Worm (Caenorhabditis elegans): Measurements from ENCODE around the gene madd-3.

madd-3 gene

DNA sequence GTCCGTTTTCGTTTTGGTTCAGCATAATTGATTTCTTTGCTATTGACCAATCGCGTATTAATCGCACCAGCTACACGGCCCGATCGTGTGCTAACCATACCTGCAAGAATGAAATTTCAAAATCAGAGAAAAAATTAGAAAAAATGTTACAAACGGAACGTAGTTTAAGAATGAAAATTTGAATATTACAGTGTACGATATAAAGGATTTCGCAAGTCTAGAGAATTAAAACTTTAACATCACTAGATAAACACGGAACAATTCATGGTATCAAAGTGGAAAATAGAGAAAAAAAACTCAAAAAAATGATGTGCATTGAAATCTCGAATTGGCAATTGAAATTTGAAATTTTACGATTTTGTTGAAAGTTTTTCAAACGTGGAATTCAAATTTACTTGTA is at the start of gene madd-3:
TSS of gene madd-3 (minus strand) at position 101 of the 400 bp plus-strand sequence.
- no peak for TF ChIP-seq ets-7 (tag; optimal IDR thresholded peaks at IDR 0.05)
- no peak for TF ChIP-seq aly-1 (tag; optimal IDR thresholded peaks at IDR 0.05)
- no peak for TF ChIP-seq B0310.2 (tag; optimal IDR thresholded peaks at IDR 0.05)
- TF ChIP-seq scrt-1 (GFP tag; IDR thresholded peaks at IDR 0.05) = no peak
- TF ChIP-seq ceh-13 (GFP tag; optimal IDR thresholded peaks at IDR 0.05) = no peak
- no peak for TF ChIP-seq ama-1 (optimal IDR thresholded peaks at IDR 0.05)
- no peak for TF ChIP-seq hmg-4 (GFP tag; optimal IDR thresholded peaks at IDR 0.05)
- TF ChIP-seq hmbx-1 (tag; optimal IDR thresholded peaks at IDR 0.05) = no peak
- TF ChIP-seq flt-1 (GFP tag; IDR thresholded peaks at IDR 0.05) = no peak
- no peak for TF ChIP-seq ceh-36 (tag; optimal IDR thresholded peaks at IDR 0.05)
- TF ChIP-seq F13C5.2 (tag; optimal IDR thresholded peaks at IDR 0.05) = no peak
- no peak for TF ChIP-seq tbx-11 (GFP tag; IDR thresholded peaks at IDR 0.05)

DNA sequence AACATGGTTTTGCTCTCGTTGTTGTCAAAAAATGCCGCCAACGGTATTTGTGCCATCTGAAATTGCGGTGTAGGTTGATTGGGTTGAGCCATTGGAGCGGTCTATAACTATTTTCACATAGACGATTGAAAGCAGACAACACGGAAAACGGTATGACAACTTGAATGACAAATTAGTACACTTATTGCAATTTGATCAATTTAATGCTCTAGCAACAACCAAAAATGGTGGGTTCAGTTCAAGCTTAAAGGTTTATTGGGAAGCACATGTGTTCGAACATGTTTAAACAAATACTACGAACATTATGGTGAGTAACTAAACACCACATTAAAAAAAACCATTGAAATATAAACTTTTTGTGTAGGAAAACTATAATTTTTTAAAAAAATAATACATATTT is 43.9 kb upstream of the madd-3 start, which contains the start of gene sel-7:
TSS of gene sel-7 (minus strand) at position 101 of the 400 bp plus-strand sequence.
- no peak for TF ChIP-seq F13C5.2 (tag; optimal IDR thresholded peaks at IDR 0.05)
- no peak for TF ChIP-seq B0310.2 (tag; optimal IDR thresholded peaks at IDR 0.05)
- no peak for TF ChIP-seq aly-1 (tag; optimal IDR thresholded peaks at IDR 0.05)
- no peak for TF ChIP-seq ceh-13 (GFP tag; optimal IDR thresholded peaks at IDR 0.05)
- no peak for TF ChIP-seq hmg-4 (GFP tag; optimal IDR thresholded peaks at IDR 0.05)
- no peak for TF ChIP-seq ceh-36 (tag; optimal IDR thresholded peaks at IDR 0.05)
- TF ChIP-seq tra-4 (tag; optimal IDR thresholded peaks at IDR 0.05) = no peak
- no peak for TF ChIP-seq tbx-11 (GFP tag; IDR thresholded peaks at IDR 0.05)
- no peak for TF ChIP-seq flt-1 (GFP tag; IDR thresholded peaks at IDR 0.05)
- TF ChIP-seq pes-1 (GFP tag; IDR thresholded peaks at IDR 0.05) = no peak
- no peak for TF ChIP-seq tbx-37 (GFP tag; conservative IDR thresholded peaks at IDR 0.05)
- no peak for TF ChIP-seq scrt-1 (GFP tag; IDR thresholded peaks at IDR 0.05)

DNA sequence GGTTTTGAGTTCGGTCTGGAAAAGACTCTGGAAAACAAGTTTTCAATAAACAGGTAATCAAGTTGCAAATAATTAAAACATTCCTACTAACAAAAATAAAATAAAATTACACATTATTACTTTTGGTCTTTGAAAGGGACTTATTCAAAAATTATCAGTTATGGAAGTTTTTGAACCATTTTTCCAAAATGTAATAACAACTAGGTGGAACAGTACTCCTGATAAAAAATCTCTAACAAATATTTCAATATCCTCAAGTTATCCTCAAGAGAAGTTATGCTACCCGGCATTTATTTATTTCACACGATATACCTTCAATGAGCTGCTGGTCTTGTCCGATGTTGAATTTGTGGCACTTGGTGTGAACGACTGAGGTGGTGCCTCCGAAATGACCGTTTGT is 43.3 kb upstream of the madd-3 start:
- TF ChIP-seq scrt-1 (GFP tag; IDR thresholded peaks at IDR 0.05) = no peak
- TF ChIP-seq aly-1 (tag; optimal IDR thresholded peaks at IDR 0.05) = no peak
- TF ChIP-seq ceh-36 (tag; optimal IDR thresholded peaks at IDR 0.05) = no peak
- TF ChIP-seq tbx-37 (GFP tag; conservative IDR thresholded peaks at IDR 0.05) = no peak
- no peak for TF ChIP-seq ama-1 (optimal IDR thresholded peaks at IDR 0.05)
- TF ChIP-seq ets-7 (tag; optimal IDR thresholded peaks at IDR 0.05) = no peak
- TF ChIP-seq tbx-11 (GFP tag; IDR thresholded peaks at IDR 0.05) = no peak
- no peak for TF ChIP-seq hmbx-1 (tag; optimal IDR thresholded peaks at IDR 0.05)
- TF ChIP-seq hmg-4 (GFP tag; optimal IDR thresholded peaks at IDR 0.05) = no peak
- TF ChIP-seq B0310.2 (tag; optimal IDR thresholded peaks at IDR 0.05) = no peak
- TF ChIP-seq tra-4 (tag; optimal IDR thresholded peaks at IDR 0.05) = no peak
- TF ChIP-seq F13C5.2 (tag; optimal IDR thresholded peaks at IDR 0.05) = no peak
- no peak for TF ChIP-seq sea-1 (GFP tag; conservative IDR thresholded peaks at IDR 0.05)
- TF ChIP-seq ceh-13 (GFP tag; optimal IDR thresholded peaks at IDR 0.05) = no peak

DNA sequence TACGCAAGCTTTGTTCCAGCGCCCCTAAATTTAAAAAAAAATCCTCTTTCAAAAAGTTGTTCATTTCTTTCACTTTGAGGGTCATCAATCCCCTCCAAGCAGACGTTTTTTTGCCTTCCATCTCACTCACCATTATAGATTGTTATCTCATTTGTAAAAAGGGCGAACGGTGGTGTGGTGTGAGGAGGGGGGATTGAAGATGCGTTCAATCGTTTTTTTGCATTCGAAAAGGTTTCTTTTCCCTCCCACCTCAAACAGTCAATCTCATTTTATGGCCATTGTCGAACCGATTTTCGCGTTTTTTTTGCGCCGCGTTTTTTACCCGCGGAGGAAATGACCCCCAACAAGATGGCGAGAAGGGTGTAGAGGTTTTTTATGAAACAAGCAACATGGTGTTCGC is 42.4 kb upstream of the madd-3 start:
- TF ChIP-seq hmg-4 (GFP tag; optimal IDR thresholded peaks at IDR 0.05) (no peak), scrt-1 (GFP tag; IDR thresholded peaks at IDR 0.05) (no peak), ceh-36 (tag; optimal IDR thresholded peaks at IDR 0.05) (no peak), ceh-13 (GFP tag; optimal IDR thresholded peaks at IDR 0.05) (no peak), F13C5.2 (tag; optimal IDR thresholded peaks at IDR 0.05) (no peak), tbx-11 (GFP tag; IDR thresholded peaks at IDR 0.05) (no peak), tbx-37 (GFP tag; conservative IDR thresholded peaks at IDR 0.05) (no peak), tra-4 (tag; optimal IDR thresholded peaks at IDR 0.05) (no peak), pes-1 (GFP tag; IDR thresholded peaks at IDR 0.05) (no peak), sea-1 (GFP tag; conservative IDR thresholded peaks at IDR 0.05) (no peak), hnd-1 (tag; optimal IDR thresholded peaks at IDR 0.05) (no peak), hmbx-1 (tag; optimal IDR thresholded peaks at IDR 0.05) (no peak), flt-1 (GFP tag; IDR thresholded peaks at IDR 0.05) (no peak)

DNA sequence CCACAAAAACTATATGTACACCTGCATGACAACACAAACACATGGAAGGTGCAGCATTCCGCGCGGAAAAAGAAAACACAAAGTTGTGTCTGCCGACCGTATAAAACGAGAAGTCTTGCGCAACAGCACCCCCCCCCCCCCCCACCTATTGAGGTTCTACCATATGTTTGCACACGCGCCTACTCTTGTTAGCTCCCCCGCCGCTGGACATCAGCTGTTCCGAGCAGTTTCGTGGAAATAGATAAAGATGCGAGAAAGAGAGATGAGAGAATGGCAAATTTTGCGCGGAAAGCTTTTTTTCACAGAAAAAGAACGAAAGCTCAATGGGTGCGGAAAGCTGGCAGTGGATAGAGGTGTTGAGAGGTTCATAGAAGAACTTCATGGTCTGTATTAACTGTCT is 39.2 kb upstream of the madd-3 start:
- TF ChIP-seq scrt-1 (GFP tag; IDR thresholded peaks at IDR 0.05) (no peak), ama-1 (optimal IDR thresholded peaks at IDR 0.05) (no peak)

DNA sequence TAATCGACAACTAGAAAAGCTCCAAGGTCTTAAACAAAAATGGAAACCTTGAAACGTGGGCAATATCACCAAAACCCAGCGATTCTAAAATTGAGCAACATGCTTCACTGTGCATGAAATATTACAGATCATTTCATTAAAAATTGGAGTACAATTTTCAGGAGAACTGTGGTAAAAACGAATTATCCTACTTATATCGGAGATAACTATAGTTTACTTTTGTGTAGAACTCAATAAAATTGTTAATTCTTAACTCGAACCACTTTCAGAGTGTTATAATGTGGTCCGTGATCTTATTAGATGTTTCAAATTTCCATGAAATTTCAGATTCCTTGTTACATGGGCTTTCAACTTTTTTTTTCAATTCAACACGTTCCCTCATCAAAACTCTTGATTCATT is 38.8 kb upstream of the madd-3 start, which contains the start of gene K04G11.1:
TSS of gene K04G11.1 (plus strand) at position 301 of the 400 bp plus-strand sequence.
- TF ChIP-seq hmg-4 (GFP tag; optimal IDR thresholded peaks at IDR 0.05) = no peak
- no peak for TF ChIP-seq hnd-1 (tag; optimal IDR thresholded peaks at IDR 0.05)
- TF ChIP-seq aly-1 (tag; optimal IDR thresholded peaks at IDR 0.05) = no peak
- no peak for TF ChIP-seq scrt-1 (GFP tag; IDR thresholded peaks at IDR 0.05)
- TF ChIP-seq hmbx-1 (tag; optimal IDR thresholded peaks at IDR 0.05) = no peak
- no peak for TF ChIP-seq tra-4 (tag; optimal IDR thresholded peaks at IDR 0.05)
- TF ChIP-seq sea-1 (GFP tag; conservative IDR thresholded peaks at IDR 0.05) = no peak
- TF ChIP-seq flt-1 (GFP tag; IDR thresholded peaks at IDR 0.05) = no peak
- TF ChIP-seq ceh-13 (GFP tag; optimal IDR thresholded peaks at IDR 0.05) = no peak
- TF ChIP-seq ets-7 (tag; optimal IDR thresholded peaks at IDR 0.05) = no peak
- no peak for TF ChIP-seq B0310.2 (tag; optimal IDR thresholded peaks at IDR 0.05)
- TF ChIP-seq tbx-11 (GFP tag; IDR thresholded peaks at IDR 0.05) = no peak
- no peak for TF ChIP-seq ama-1 (optimal IDR thresholded peaks at IDR 0.05)
- no peak for TF ChIP-seq ceh-36 (tag; optimal IDR thresholded peaks at IDR 0.05)
- no peak for TF ChIP-seq pes-1 (GFP tag; IDR thresholded peaks at IDR 0.05)
- TF ChIP-seq tbx-37 (GFP tag; conservative IDR thresholded peaks at IDR 0.05) = no peak
- no peak for TF ChIP-seq F13C5.2 (tag; optimal IDR thresholded peaks at IDR 0.05)

DNA sequence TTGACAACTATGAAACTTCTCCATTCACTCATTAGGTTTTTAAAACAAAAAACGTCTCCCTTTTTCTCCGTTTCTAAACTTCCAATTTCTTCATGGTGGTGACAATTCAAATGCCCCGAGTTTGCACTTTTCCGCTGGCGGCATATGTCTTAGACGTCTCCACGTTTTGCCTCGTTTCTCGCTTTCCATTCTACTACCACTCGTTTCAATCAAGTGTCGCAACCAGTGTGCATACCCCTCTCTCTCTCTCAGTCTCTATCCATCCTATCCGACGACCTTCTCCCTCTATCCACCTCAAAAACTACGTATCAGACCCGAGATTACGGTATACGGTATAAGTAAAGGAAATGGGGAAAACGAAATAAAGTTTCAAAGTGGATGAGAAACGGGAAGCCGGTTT is 37.7 kb upstream of the madd-3 start:
- TF ChIP-seq aly-1 (tag; optimal IDR thresholded peaks at IDR 0.05) = no peak
- no peak for TF ChIP-seq F13C5.2 (tag; optimal IDR thresholded peaks at IDR 0.05)
- TF ChIP-seq tbx-37 (GFP tag; conservative IDR thresholded peaks at IDR 0.05) = no peak
- TF ChIP-seq hmbx-1 (tag; optimal IDR thresholded peaks at IDR 0.05) = no peak
- no peak for TF ChIP-seq ama-1 (optimal IDR thresholded peaks at IDR 0.05)
- no peak for TF ChIP-seq pes-1 (GFP tag; IDR thresholded peaks at IDR 0.05)

DNA sequence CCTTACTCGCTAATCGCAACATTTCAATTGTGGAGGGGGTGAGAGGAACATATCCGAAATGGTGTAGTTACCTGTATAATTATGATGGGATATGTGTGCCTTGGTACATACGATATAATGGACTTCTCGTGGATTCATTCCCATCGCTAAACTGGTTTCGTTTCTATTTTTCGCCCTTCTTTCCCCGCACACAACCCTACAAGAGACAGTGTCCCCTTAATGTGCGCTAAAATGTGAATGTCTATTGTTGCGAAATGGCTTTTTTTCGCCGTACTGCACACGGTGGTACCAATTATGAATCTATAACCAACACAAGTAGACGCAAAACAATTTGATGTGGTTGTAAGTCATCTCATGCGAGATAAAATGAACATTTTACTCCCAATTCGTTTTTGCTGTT is 32.9 kb upstream of the madd-3 start:
- TF ChIP-seq aly-1 (tag; optimal IDR thresholded peaks at IDR 0.05) (no peak), scrt-1 (GFP tag; IDR thresholded peaks at IDR 0.05) (no peak), sea-1 (GFP tag; conservative IDR thresholded peaks at IDR 0.05) (no peak), hmbx-1 (tag; optimal IDR thresholded peaks at IDR 0.05) (no peak), B0310.2 (tag; optimal IDR thresholded peaks at IDR 0.05) (no peak)

Data from whole organism, early embryonic.